Fruit fly (Drosophila melanogaster) whole organism, embryonic: ENCODE data around the gene Taf2.

Source experiments
- CG10321 ChIP-seq: fragments of 200-800 bp; sonication (Bioruptor generic); IDR thresholded peaks from 2 replicates; pipeline ENCODE4 v1.3.6; 2022; ENCODE audit warnings: missing biosample characterization, missing genetic modification characterization
- CG10543 ChIP-seq: fragments of 200-800 bp; sonication (Bioruptor generic); optimal IDR thresholded peaks from 3 replicates; lab custom pipeline; 2017; ENCODE audit warnings: missing biosample characterization, mild to moderate bottlenecking, missing genetic modification characterization, moderate library complexity
- CG11247 ChIP-seq: fragments of 200-800 bp; sonication (Bioruptor generic); IDR thresholded peaks from 2 replicates; pipeline ENCODE4 v1.3.6; 2022; ENCODE audit warnings: missing biosample characterization, missing genetic modification characterization
- CG1603 ChIP-seq: fragments of 200-800 bp; sonication (Bioruptor generic); optimal IDR thresholded peaks from 2 replicates; lab custom pipeline; 2019; ENCODE audit warnings: missing biosample characterization, mild to moderate bottlenecking, missing genetic modification characterization, moderate library complexity
- CG16813 ChIP-seq: fragments of 200-800 bp; sonication (Bioruptor generic); IDR thresholded peaks from 3 replicates; pipeline ENCODE4 v1.3.6; 2022; ENCODE audit warnings: missing biosample characterization, missing genetic modification characterization; ENCODE audit not compliant: partially characterized antibody
- CG17829 ChIP-seq: fragments of 200-800 bp; optimal IDR thresholded peaks from 2 replicates; lab custom pipeline; 2019; ENCODE audit warnings: missing biosample characterization, mild to moderate bottlenecking, missing genetic modification characterization, moderate library complexity
- CG18262 ChIP-seq: fragments of 200-800 bp; optimal IDR thresholded peaks from 3 replicates; lab custom pipeline; 2019; ENCODE audit warnings: missing biosample characterization, mild to moderate bottlenecking, missing genetic modification characterization, moderate library complexity
- CG2199 ChIP-seq: fragments of 200-800 bp; sonication (Bioruptor generic); IDR thresholded peaks from 3 replicates; pipeline ENCODE4 v1.3.6; 2022; ENCODE audit warnings: missing biosample characterization, missing genetic modification characterization
- CG2678 ChIP-seq: fragments of 200-800 bp; sonication (Bioruptor generic); optimal IDR thresholded peaks from 3 replicates; lab custom pipeline; 2019; ENCODE audit warnings: missing biosample characterization, mild to moderate bottlenecking, missing genetic modification characterization, moderate library complexity
- CG34422 ChIP-seq: fragments of 200-800 bp; sonication (Bioruptor generic); IDR thresholded peaks from 3 replicates; pipeline ENCODE4 v1.3.6; 2022; ENCODE audit warnings: missing biosample characterization, missing genetic modification characterization
- CG4360 ChIP-seq: fragments of 200-800 bp; sonication (Bioruptor generic); IDR thresholded peaks from 2 replicates; pipeline ENCODE4 v1.3.6; 2022; ENCODE audit warnings: missing biosample characterization, missing genetic modification characterization
- CG6791 ChIP-seq: fragments of 200-800 bp; sonication (Bioruptor generic); IDR thresholded peaks from 3 replicates; pipeline ENCODE4 v1.3.6; 2022; ENCODE audit warnings: missing biosample characterization, missing genetic modification characterization; ENCODE audit not compliant: partially characterized antibody
- CG6854 ChIP-seq: fragments of 200-800 bp; sonication (Bioruptor generic); optimal IDR thresholded peaks from 3 replicates; lab custom pipeline; 2017; ENCODE audit warnings: missing biosample characterization, mild to moderate bottlenecking, missing genetic modification characterization
- CG7372 ChIP-seq: fragments of 200-800 bp; sonication (Bioruptor generic); IDR thresholded peaks from 2 replicates; pipeline ENCODE4 v1.3.6; 2022; ENCODE audit warnings: missing biosample characterization, missing genetic modification characterization
- CG7556 ChIP-seq: fragments of 200-800 bp; sonication (Bioruptor generic); optimal IDR thresholded peaks from 2 replicates; lab custom pipeline; 2017; ENCODE audit warnings: missing biosample characterization, mild to moderate bottlenecking, missing genetic modification characterization
- CG8290 ChIP-seq, 3 experiments: fragments of 200-800 bp; sonication (Bioruptor generic); optimal IDR thresholded peaks; 2 replicates each; lab custom pipeline; 2016 to 2019; ENCODE audit warnings: missing biosample characterization in 3 of 3, missing genetic modification characterization in 3 of 3, mild to moderate bottlenecking in 2 of 3, moderate library complexity in 1 of 3
- CG8924 ChIP-seq: fragments of 200-800 bp; optimal IDR thresholded peaks from 3 replicates; lab custom pipeline; 2019; ENCODE audit warnings: missing biosample characterization, mild to moderate bottlenecking, missing genetic modification characterization, moderate library complexity
- D19A ChIP-seq: fragments of 200-800 bp; optimal IDR thresholded peaks from 3 replicates; lab custom pipeline; 2019; ENCODE audit warnings: missing biosample characterization, mild to moderate bottlenecking, missing genetic modification characterization, moderate library complexity
- Elba2 ChIP-seq: fragments of 200-800 bp; sonication (Bioruptor generic); optimal IDR thresholded peaks from 3 replicates; lab custom pipeline; 2016; ENCODE audit warnings: missing biosample characterization, missing genetic modification characterization
- HLHmδ ChIP-seq: fragments of 200-800 bp; sonication (Bioruptor generic); optimal IDR thresholded peaks from 2 replicates; lab custom pipeline; 2018; ENCODE audit warnings: missing biosample characterization, mild to moderate bottlenecking, missing genetic modification characterization, moderate library complexity
- Lhr ChIP-seq: fragments of 200-800 bp; sonication (Bioruptor generic); optimal IDR thresholded peaks from 3 replicates; lab custom pipeline; 2017; ENCODE audit warnings: mild to moderate bottlenecking, missing biosample characterization, missing genetic modification reagents, missing genetic modification characterization
- Pdp1 ChIP-seq, 2 experiments: fragments of 200-800 bp; sonication (Bioruptor generic); optimal IDR thresholded peaks; 3 replicates each; lab custom pipeline; 2016; ENCODE audit warnings: missing biosample characterization in 2 of 2, missing genetic modification characterization in 2 of 2, mild to moderate bottlenecking in 1 of 2, moderate library complexity in 1 of 2
- Rfx ChIP-seq: fragments of 200-800 bp; sonication (Bioruptor generic); IDR thresholded peaks from 2 replicates; pipeline ENCODE4 v1.3.6; 2022; ENCODE audit warnings: missing biosample characterization, missing genetic modification characterization
- Scr ChIP-seq: fragments of 200-800 bp; sonication (Bioruptor generic); IDR thresholded peaks from 2 replicates; pipeline ENCODE4 v1.3.6; 2022; ENCODE audit warnings: missing biosample characterization, missing genetic modification characterization; ENCODE audit not compliant: partially characterized antibody
- Sry-δ ChIP-seq: fragments of 200-800 bp; sonication (Bioruptor generic); optimal IDR thresholded peaks from 2 replicates; lab custom pipeline; 2016; ENCODE audit warnings: missing biosample characterization, missing genetic modification characterization
- Trl ChIP-seq, 3 experiments: fragments of >200 bp in 2 of 3; fragments of 200-800 bp in 1 of 3; sonication (Bioruptor generic) in 1 of 3; optimal IDR thresholded peaks; 2 replicates in 1 of 3; 3 replicates in 2 of 3; lab custom pipeline; 2016 to 2017; ENCODE audit warnings: missing biosample characterization in 1 of 3, missing genetic modification characterization in 1 of 3
- bbx ChIP-seq: fragments of 200-800 bp; sonication (Bioruptor generic); IDR thresholded peaks from 2 replicates; pipeline ENCODE4 v1.3.6; 2022; ENCODE audit warnings: missing biosample characterization, missing genetic modification characterization; ENCODE audit not compliant: partially characterized antibody
- bowl ChIP-seq: fragments of 200-800 bp; sonication (Bioruptor generic); IDR thresholded peaks from 2 replicates; pipeline ENCODE4 v1.3.6; 2022; ENCODE audit warnings: missing biosample characterization, missing genetic modification characterization
- chinmo ChIP-seq: fragments of 200-800 bp; sonication (Bioruptor generic); IDR thresholded peaks from 4 replicates; pipeline ENCODE4 v1.3.6; 2022; ENCODE audit warnings: missing biosample characterization, missing genetic modification characterization; ENCODE audit not compliant: partially characterized antibody
- chn ChIP-seq: fragments of 200-800 bp; sonication (Bioruptor generic); optimal IDR thresholded peaks from 2 replicates; lab custom pipeline; 2016; ENCODE audit warnings: missing biosample characterization, missing genetic modification characterization
- crc ChIP-seq: fragments of 200-800 bp; sonication (Bioruptor generic); optimal IDR thresholded peaks from 2 replicates; lab custom pipeline; 2016; ENCODE audit warnings: missing biosample characterization, missing genetic modification characterization
- dysf ChIP-seq: fragments of 200-800 bp; sonication (Bioruptor generic); IDR thresholded peaks from 3 replicates; pipeline ENCODE4 v1.3.6; 2022; ENCODE audit warnings: missing biosample characterization, missing genetic modification characterization
- ewg ChIP-seq: fragments of 200-800 bp; sonication (Bioruptor generic); optimal IDR thresholded peaks from 3 replicates; lab custom pipeline; 2017; ENCODE audit warnings: mild to moderate bottlenecking, missing biosample characterization, missing genetic modification reagents, missing genetic modification characterization
- fd64A ChIP-seq: fragments of 200-800 bp; sonication (Bioruptor generic); optimal IDR thresholded peaks from 3 replicates; lab custom pipeline; 2018; ENCODE audit warnings: missing biosample characterization, mild to moderate bottlenecking, missing genetic modification characterization
- gsb-n ChIP-seq: fragments of 200-800 bp; sonication (Bioruptor generic); optimal IDR thresholded peaks from 3 replicates; lab custom pipeline; 2018; ENCODE audit warnings: missing biosample characterization, mild to moderate bottlenecking, missing genetic modification characterization
- lbe ChIP-seq: fragments of 200-800 bp; sonication (Bioruptor generic); optimal IDR thresholded peaks from 2 replicates; lab custom pipeline; 2016; ENCODE audit warnings: missing biosample characterization, mild to moderate bottlenecking, missing genetic modification characterization
- nmo ChIP-seq: fragments of 200-800 bp; sonication (Bioruptor generic); optimal IDR thresholded peaks from 2 replicates; lab custom pipeline; 2018; ENCODE audit warnings: missing biosample characterization, mild to moderate bottlenecking, missing genetic modification characterization, moderate library complexity
- nom ChIP-seq: fragments of 200-800 bp; sonication (Bioruptor generic); optimal IDR thresholded peaks from 2 replicates; lab custom pipeline; 2017; ENCODE audit warnings: missing biosample characterization, missing genetic modification characterization, mild to moderate bottlenecking, moderate library complexity, missing genetic modification reagents
- pan ChIP-seq, 4 experiments: fragments of >200 bp in 3 of 4; fragments of 200-800 bp in 1 of 4; sonication (Bioruptor generic) in 1 of 4; optimal IDR thresholded peaks in 3 of 4; IDR thresholded peaks in 1 of 4; 2 replicates each; pipeline versions ENCODE4 v1.3.6 to Lab custom; 2017 to 2022; ENCODE audit warnings: missing biosample characterization in 2 of 4, missing genetic modification characterization in 2 of 4, mixed read lengths in 1 of 4
- pros ChIP-seq: fragments of 200-800 bp; sonication (Bioruptor generic); optimal IDR thresholded peaks from 3 replicates; lab custom pipeline; 2019; ENCODE audit warnings: missing biosample characterization, mild to moderate bottlenecking, missing genetic modification characterization, moderate library complexity
- rib ChIP-seq: fragments of 200-800 bp; sonication (Bioruptor generic); IDR thresholded peaks from 2 replicates; pipeline ENCODE4 v1.3.6; 2022; ENCODE audit warnings: missing biosample characterization, missing genetic modification characterization
- sens-2 ChIP-seq: fragments of 200-800 bp; sonication (Bioruptor generic); IDR thresholded peaks from 2 replicates; pipeline ENCODE4 v1.3.6; 2022; ENCODE audit warnings: missing biosample characterization, missing genetic modification characterization
- slou ChIP-seq: fragments of 200-800 bp; sonication (Bioruptor generic); optimal IDR thresholded peaks from 3 replicates; lab custom pipeline; 2016; ENCODE audit warnings: missing biosample characterization, missing genetic modification characterization
- trem ChIP-seq: fragments of 200-800 bp; optimal IDR thresholded peaks from 3 replicates; lab custom pipeline; 2019; ENCODE audit warnings: missing biosample characterization, mild to moderate bottlenecking, missing genetic modification characterization, moderate library complexity
- wdn ChIP-seq: fragments of 200-800 bp; sonication (Bioruptor generic); IDR thresholded peaks from 2 replicates; pipeline ENCODE4 v1.3.6; 2022; ENCODE audit warnings: missing biosample characterization, missing genetic modification characterization
- zf30C ChIP-seq: fragments of 200-800 bp; sonication (Bioruptor generic); optimal IDR thresholded peaks from 3 replicates; lab custom pipeline; 2018; ENCODE audit warnings: missing biosample characterization, mild to moderate bottlenecking, missing genetic modification characterization
- zfh1 ChIP-seq: fragments of 200-800 bp; sonication (Bioruptor generic); IDR thresholded peaks from 3 replicates; pipeline ENCODE4 v1.3.6; 2022; ENCODE audit warnings: missing biosample characterization, missing genetic modification characterization

Taf2 gene

DNA sequence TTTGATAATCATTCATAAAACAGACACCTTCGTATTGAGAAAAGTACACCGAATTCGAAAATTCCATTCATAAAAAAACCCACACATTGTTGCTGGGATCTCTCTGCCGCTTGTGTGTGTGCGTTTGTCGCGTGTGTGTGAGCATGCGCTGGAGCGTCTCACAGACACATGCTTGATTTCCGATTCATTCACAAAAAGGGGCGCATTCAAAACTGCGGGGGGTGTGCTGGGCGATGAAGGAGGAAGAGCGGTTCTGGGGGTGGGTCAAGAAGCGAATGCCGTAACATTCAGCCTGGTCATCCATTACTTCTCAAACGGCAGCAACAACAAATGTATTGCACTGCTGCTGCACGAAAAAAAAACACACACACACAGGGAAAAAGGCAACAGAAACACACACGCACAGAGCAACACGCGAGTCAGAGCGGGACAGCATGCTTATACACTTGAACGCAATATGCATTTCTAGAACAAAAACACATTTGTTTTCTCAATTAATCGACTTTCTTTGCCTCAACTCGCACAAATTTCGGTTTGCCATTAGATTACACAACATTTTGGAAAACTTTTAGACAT is 34.5 kb downstream of the Taf2 start (continued):
- TF ChIP-seq slou, result no peak
- no peak for TF ChIP-seq crc (GFP tag; lab: Kevin White, UChicago)
- TF ChIP-seq sens-2 (GFP tag; lab: Robert Waterston, UW), result no peak
- TF ChIP-seq nom (GFP tag; lab: Kevin White, UChicago), result peak; percentile 9
- TF ChIP-seq chinmo (GFP tag; lab: Robert Waterston, UW), result peak; percentile 91; the same call in 3 of the 4 replicates
- no peak for TF ChIP-seq Rfx (GFP tag; lab: Robert Waterston, UW)
- no peak for TF ChIP-seq Sry-δ (GFP tag; lab: Kevin White, UChicago)
- TF ChIP-seq CG8924, result peak; percentile 1
- TF ChIP-seq dysf (GFP tag; lab: Robert Waterston, UW), result no peak
- TF ChIP-seq CG17829 (tag; lab: Kevin White, UChicago), result no peak
- peak; percentile 85 for TF ChIP-seq CG2199 (GFP tag; lab: Robert Waterston, UW)
- TF ChIP-seq CG1603, result peak; percentile 13
- TF ChIP-seq CG11247 (GFP tag; lab: Robert Waterston, UW), result no peak
- peak; percentile 55; the same call in 1 of the 2 replicates for TF ChIP-seq bbx (GFP tag; lab: Robert Waterston, UW)
- TF ChIP-seq CG7556, result no peak
- TF ChIP-seq chn (GFP tag; lab: Kevin White, UChicago), result peak; percentile 67
- peak; percentile 84; the same call in 2 of the 3 replicates for TF ChIP-seq CG34422
- TF ChIP-seq Lhr (GFP tag; lab: Kevin White, UChicago), result no peak
- TF ChIP-seq Trl (optimal IDR thresholded peaks at IDR 0.05; lab: Kevin White, UChicago), result peak in 1 of 2 experiments; percentile 59
- TF ChIP-seq Trl (GFP tag; optimal IDR thresholded peaks at IDR 0.05; lab: Kevin White, UChicago), result no peak
- TF ChIP-seq pros (GFP tag; lab: Kevin White, UChicago), result peak; percentile 82
- TF ChIP-seq bowl (GFP tag; lab: Robert Waterston, UW), result no peak
- peak in 1 of 2 experiments; percentile 40 for TF ChIP-seq Pdp1 (GFP tag; optimal IDR thresholded peaks at IDR 0.05; lab: Kevin White, UChicago)
- no peak for TF ChIP-seq CG8290 (GFP tag; optimal IDR thresholded peaks at IDR 0.05; lab: Kevin White, UChicago)
- peak in 1 of 2 experiments; percentile 48 for TF ChIP-seq CG8290 (tag; optimal IDR thresholded peaks at IDR 0.05; lab: Kevin White, UChicago)
- TF ChIP-seq lbe, result no peak
- peak; percentile 7 for TF ChIP-seq CG2678 (tag; lab: Kevin White, UChicago)
- TF ChIP-seq HLHmδ (GFP tag; lab: Kevin White, UChicago), result peak; percentile 42
- TF ChIP-seq zf30C (GFP tag; lab: Kevin White, UChicago), result peak; percentile 19
- no peak for TF ChIP-seq CG18262
- TF ChIP-seq wdn, result 0 out of 2 replicates have a peak, but pooled peaks have one; percentile 12
- TF ChIP-seq Elba2 (GFP tag; lab: Kevin White, UChicago), result no peak
- peak; percentile 86 for TF ChIP-seq CG10321 (GFP tag; lab: Robert Waterston, UW)
- TF ChIP-seq CG4360 (GFP tag; lab: Robert Waterston, UW), result peak; percentile 84
- TF ChIP-seq Scr, result peak; percentile 16; the same call in 1 of the 2 replicates
- TF ChIP-seq CG10543 (GFP tag; lab: Kevin White, UChicago), result peak; percentile 29
- 0 out of 3 replicates have a peak, but pooled peaks have one; percentile 24 for TF ChIP-seq CG6791
- no peak for TF ChIP-seq pan (optimal IDR thresholded peaks at IDR 0.05; lab: Kevin White, UChicago)
- peak in 1 of 2 experiments; percentile 13 for TF ChIP-seq pan (GFP tag; optimal IDR thresholded peaks at IDR 0.05 in 1 of 2, IDR thresholded peaks at IDR 0.05 in 1 of 2)
- TF ChIP-seq rib (GFP tag; lab: Robert Waterston, UW), result peak; percentile 62
- TF ChIP-seq nmo (GFP tag; lab: Kevin White, UChicago), result peak; percentile 15
- TF ChIP-seq CG6854 (GFP tag; lab: Kevin White, UChicago), result no peak
- TF ChIP-seq trem, result no peak
- TF ChIP-seq fd64A (GFP tag; lab: Kevin White, UChicago), result peak; percentile 35
- TF ChIP-seq CG16813 (GFP tag; lab: Robert Waterston, UW), result 0 out of 3 replicates have a peak, but pooled peaks have one; percentile 11
- TF ChIP-seq gsb-n (tag; lab: Kevin White, UChicago), result no peak
- no peak for TF ChIP-seq D19A (tag; lab: Kevin White, UChicago)
- TF ChIP-seq zfh1, result peak; percentile 50; the same call in 1 of the 3 replicates
- no peak for TF ChIP-seq CG7372 (GFP tag; lab: Robert Waterston, UW)
- peak; percentile 92 for TF ChIP-seq ewg (GFP tag; lab: Kevin White, UChicago)
